Worm (Caenorhabditis elegans) whole organism, mixed stage, embryonic: ENCODE results near the gene F14F8.8.

Source experiments
- M03D4.4 ChIP-seq: sonication (generic microtip); optimal IDR thresholded peaks from 2 replicates; lab custom pipeline; 2017; ENCODE audit warnings: mild to moderate bottlenecking, missing genetic modification characterization, missing compliant biosample characterization
- bed-3 ChIP-seq: fragments of 200-800 bp; sonication (Bioruptor generic); optimal IDR thresholded peaks from 3 replicates; lab custom pipeline; 2018; ENCODE audit warnings: mild to moderate bottlenecking, missing genetic modification characterization, moderate library complexity, missing compliant biosample characterization
- blmp-1 ChIP-seq: fragments of 150-350 bp; optimal IDR thresholded peaks from 2 replicates; lab custom pipeline; 2014; ENCODE audit warnings: missing biosample characterization, missing genetic modification characterization
- ceh-39 ChIP-seq: fragments of 150-350 bp; optimal IDR thresholded peaks from 2 replicates; lab custom pipeline; 2014; ENCODE audit warnings: missing biosample characterization, missing genetic modification characterization
- ceh-43 ChIP-seq: fragments of 200-800 bp; sonication (Bioruptor generic); optimal IDR thresholded peaks from 2 replicates; lab custom pipeline; 2018; ENCODE audit warnings: mild to moderate bottlenecking, missing genetic modification characterization, moderate library complexity, missing compliant biosample characterization
- ceh-83 ChIP-seq: fragments of 200-800 bp; sonication (Bioruptor generic); optimal IDR thresholded peaks from 2 replicates; lab custom pipeline; 2018; ENCODE audit warnings: mild to moderate bottlenecking, missing genetic modification characterization, missing compliant biosample characterization
- cnd-1 ChIP-seq: fragments of 200-800 bp; sonication (Bioruptor generic); optimal IDR thresholded peaks from 2 replicates; lab custom pipeline; 2018; ENCODE audit warnings: mild to moderate bottlenecking, missing genetic modification characterization, missing compliant biosample characterization
- drap-1 ChIP-seq: fragments of 200-800 bp; sonication (Bioruptor generic); optimal IDR thresholded peaks from 3 replicates; lab custom pipeline; 2018; ENCODE audit warnings: mild to moderate bottlenecking, missing genetic modification characterization, missing compliant biosample characterization
- elt-1 ChIP-seq: sonication (generic microtip); optimal IDR thresholded peaks from 2 replicates; lab custom pipeline; 2017; ENCODE audit warnings: missing genetic modification characterization, mild to moderate bottlenecking, missing compliant biosample characterization, antibody characterized with exemption, moderate library complexity, borderline replicate concordance; ENCODE audit not compliant: insufficient read depth
- elt-3 ChIP-seq: fragments of 150-350 bp; optimal IDR thresholded peaks from 2 replicates; lab custom pipeline; 2014; ENCODE audit warnings: missing biosample characterization, missing genetic modification characterization
- ham-2 ChIP-seq: fragments of 200-800 bp; sonication (Bioruptor generic); optimal IDR thresholded peaks from 2 replicates; lab custom pipeline; 2018; ENCODE audit warnings: mild to moderate bottlenecking, missing genetic modification characterization, missing compliant biosample characterization
- lin-13 ChIP-seq: fragments of 150-350 bp; optimal IDR thresholded peaks from 2 replicates; lab custom pipeline; 2014; ENCODE audit warnings: missing biosample characterization, missing genetic modification characterization
- lin-32 ChIP-seq: fragments of 200-800 bp; sonication (Bioruptor generic); optimal IDR thresholded peaks from 2 replicates; lab custom pipeline; 2018; ENCODE audit warnings: mild to moderate bottlenecking, missing genetic modification characterization, missing compliant biosample characterization
- lsy-2 ChIP-seq: fragments of 150-350 bp; optimal IDR thresholded peaks from 2 replicates; lab custom pipeline; 2014; ENCODE audit warnings: missing biosample characterization, missing genetic modification characterization
- mep-1 ChIP-seq: fragments of 150-350 bp; optimal IDR thresholded peaks from 2 replicates; lab custom pipeline; 2017; ENCODE audit warnings: missing biosample characterization, missing genetic modification reagents, missing genetic modification characterization, inconsistent platforms
- nhr-12 ChIP-seq: fragments of 150-350 bp; optimal IDR thresholded peaks from 2 replicates; lab custom pipeline; 2014; ENCODE audit warnings: missing biosample characterization, missing genetic modification characterization
- nhr-2 ChIP-seq: fragments of 150-350 bp; optimal IDR thresholded peaks from 2 replicates; lab custom pipeline; 2014; ENCODE audit warnings: missing biosample characterization, missing genetic modification characterization
- nhr-237 ChIP-seq: fragments of 150-350 bp; optimal IDR thresholded peaks from 2 replicates; lab custom pipeline; 2014; ENCODE audit warnings: missing biosample characterization, missing genetic modification characterization
- nhr-28 ChIP-seq: fragments of 150-350 bp; optimal IDR thresholded peaks from 2 replicates; lab custom pipeline; 2014; ENCODE audit warnings: missing biosample characterization, missing genetic modification characterization
- nhr-76 ChIP-seq: sonication (generic microtip); optimal IDR thresholded peaks from 2 replicates; lab custom pipeline; 2017; ENCODE audit warnings: missing biosample characterization, missing genetic modification characterization
- sptf-1 ChIP-seq: sonication (generic microtip); optimal IDR thresholded peaks from 2 replicates; lab custom pipeline; 2017; ENCODE audit warnings: mild to moderate bottlenecking, missing genetic modification characterization, moderate library complexity, missing compliant biosample characterization
- tbx-8 ChIP-seq: fragments of 200-800 bp; sonication (Bioruptor generic); optimal IDR thresholded peaks from 2 replicates; lab custom pipeline; 2018; ENCODE audit warnings: mild to moderate bottlenecking, missing genetic modification characterization, moderate library complexity, missing compliant biosample characterization
- unc-120 ChIP-seq: sonication (generic microtip); optimal IDR thresholded peaks from 2 replicates; lab custom pipeline; 2017; ENCODE audit warnings: missing genetic modification characterization, missing compliant biosample characterization; ENCODE audit not compliant: poor library complexity, severe bottlenecking
- unc-39 ChIP-seq: fragments of 150-350 bp; optimal IDR thresholded peaks from 2 replicates; lab custom pipeline; 2014; ENCODE audit warnings: missing biosample characterization, missing genetic modification characterization
- unc-62 ChIP-seq: fragments of 150-350 bp; optimal IDR thresholded peaks from 2 replicates; lab custom pipeline; 2014; ENCODE audit warnings: missing biosample characterization, missing genetic modification reagents, missing genetic modification characterization
- zip-8 ChIP-seq: fragments of 150-350 bp; optimal IDR thresholded peaks from 2 replicates; lab custom pipeline; 2014; ENCODE audit warnings: missing biosample characterization, missing genetic modification characterization
- ztf-11 ChIP-seq: fragments of 150-350 bp; optimal IDR thresholded peaks from 2 replicates; lab custom pipeline; 2014; ENCODE audit warnings: missing biosample characterization, missing genetic modification characterization

Gene F14F8.8

DNA sequence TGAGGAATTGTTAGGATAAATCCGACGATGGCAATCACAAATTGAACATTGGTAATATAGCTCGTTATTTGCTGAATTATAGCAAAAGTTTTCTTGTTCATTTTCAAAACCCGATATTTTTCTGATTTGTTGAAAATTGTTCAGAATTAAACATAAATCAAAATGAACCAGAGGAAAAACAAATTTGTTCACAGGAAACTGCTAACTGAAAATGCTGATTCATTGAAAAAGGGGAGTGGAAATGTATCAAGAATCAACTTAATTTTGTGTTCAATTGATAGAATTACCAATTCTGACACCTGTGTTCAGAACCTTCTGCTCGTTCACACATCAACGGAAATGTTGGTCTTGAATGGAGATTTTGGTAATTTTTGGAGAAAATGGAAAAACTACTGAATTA lies 28.5 kb downstream of the F14F8.8 start, which contains the start of gene srw-77:
Gene srw-77 (minus strand): TSS at position 101 of the 400 bp plus-strand sequence.
- TF ChIP-seq ceh-39 (tag; lab: Kevin White, UChicago) (no peak), blmp-1 (tag; lab: Kevin White, UChicago) (no peak), mep-1 (tag; lab: Kevin White, UChicago) (no peak), ham-2 (no peak), lin-32 (no peak), tbx-8 (GFP tag; lab: Kevin White, UChicago) (no peak)

DNA sequence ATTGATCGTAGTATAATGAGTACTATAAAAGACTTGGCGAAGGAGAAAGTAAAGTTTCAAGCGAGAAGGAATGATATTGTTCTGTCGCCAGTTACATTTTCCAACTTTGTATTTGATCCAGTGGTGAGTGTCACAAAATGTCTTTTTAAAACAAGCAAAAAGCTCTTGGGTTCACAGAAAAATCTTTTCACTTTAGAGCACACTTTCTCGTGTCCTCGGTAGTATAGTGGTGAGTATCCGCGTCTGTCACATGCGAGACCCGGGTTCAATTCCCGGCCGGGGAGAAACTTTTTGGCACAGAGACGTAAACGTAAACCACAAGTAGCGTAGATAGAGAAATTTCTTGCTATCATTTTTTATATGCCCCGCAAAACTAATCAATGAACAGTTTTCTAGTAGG lies 31.7 kb downstream of the F14F8.8 start:
- TF ChIP-seq unc-120 (tag; lab: Kevin White, UChicago) (no peak), mep-1 (tag; lab: Kevin White, UChicago) (no peak), ham-2 (no peak), elt-3 (no peak), elt-1 (no peak), unc-39 (tag; lab: Kevin White, UChicago) (no peak), ceh-39 (tag; lab: Kevin White, UChicago) (no peak)

DNA sequence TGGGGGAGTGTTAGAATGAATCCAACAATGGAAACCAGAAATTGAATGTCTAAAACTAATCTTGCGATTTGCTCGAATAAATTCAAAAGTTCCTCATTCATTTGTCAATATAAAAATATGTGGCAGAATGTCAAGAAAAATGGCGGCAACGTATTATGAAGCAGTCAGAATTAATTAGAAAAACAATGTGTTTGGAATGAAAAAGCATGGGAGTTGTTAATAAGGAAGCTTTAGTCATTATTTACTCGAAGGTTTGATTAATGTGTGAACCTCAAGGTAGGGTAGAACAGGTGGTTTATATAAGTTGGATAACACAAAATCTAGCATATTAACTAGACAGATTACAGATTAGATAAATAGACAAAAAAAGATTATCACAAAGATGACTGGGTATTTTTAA lies 33.9 kb downstream of the F14F8.8 start, which contains the start of gene srw-76:
Gene srw-76 (minus strand): TSS at position 101 of the 400 bp plus-strand sequence.
- no peak for TF ChIP-seq ceh-83 (GFP tag; lab: Kevin White, UChicago)
- TF ChIP-seq ceh-39 (tag; lab: Kevin White, UChicago), result no peak
- TF ChIP-seq tbx-8 (GFP tag; lab: Kevin White, UChicago), result no peak
- no peak for TF ChIP-seq nhr-12 (tag; lab: Kevin White, UChicago)
- no peak for TF ChIP-seq nhr-237 (tag; lab: Kevin White, UChicago)

- no peak for TF ChIP-seq unc-39 (tag; lab: Kevin White, UChicago)
- TF ChIP-seq unc-62, result no peak
- TF ChIP-seq ceh-39 (tag; lab: Kevin White, UChicago), result no peak
- no peak for TF ChIP-seq ceh-43 (GFP tag; lab: Kevin White, UChicago)
- no peak for TF ChIP-seq mep-1 (tag; lab: Kevin White, UChicago)
- no peak for TF ChIP-seq elt-1
Observed at ce11 chrV:16635911-16636310, 36.2 kb downstream of the F14F8.8 start, which contains the start of gene mltn-11. Gene mltn-11, plus strand, starts transcription at chrV:16636186.

ce11 chrV:16629600-16629999 lies 42.5 kb downstream of the F14F8.8 start, which contains the start of gene srd-21:
Gene srd-21, plus strand, starts transcription at chrV:16629900.
- TF ChIP-seq unc-39 (tag; lab: Kevin White, UChicago) (no peak), cnd-1 (no peak), bed-3 (GFP tag; lab: Kevin White, UChicago) (no peak), drap-1 (GFP tag; lab: Kevin White, UChicago) (no peak), unc-120 (tag; lab: Kevin White, UChicago) (no peak), blmp-1 (tag; lab: Kevin White, UChicago) (no peak), nhr-28 (no peak), elt-3 (no peak), lsy-2 (tag; lab: Kevin White, UChicago) (no peak), nhr-2 (tag; lab: Kevin White, UChicago) (no peak), zip-8 (tag; lab: Kevin White, UChicago) (no peak), ceh-43 (GFP tag; lab: Kevin White, UChicago) (no peak), M03D4.4 (tag; lab: Kevin White, UChicago) (no peak), lin-13 (tag; lab: Kevin White, UChicago) (no peak), lin-32 (no peak), ceh-83 (GFP tag; lab: Kevin White, UChicago) (no peak)

ce11 chrV:16628991-16629390 lies 43.1 kb downstream of the F14F8.8 start, which contains the start of gene W06G6.2:
Gene W06G6.2, plus strand, starts transcription at chrV:16629291.
- TF ChIP-seq ztf-11 (tag; lab: Kevin White, UChicago) (no peak), sptf-1 (tag; lab: Kevin White, UChicago) (no peak), drap-1 (GFP tag; lab: Kevin White, UChicago) (no peak), nhr-76 (no peak), unc-62 (no peak), cnd-1 (no peak), lin-13 (tag; lab: Kevin White, UChicago) (no peak), ceh-39 (tag; lab: Kevin White, UChicago) (no peak), nhr-28 (no peak), nhr-237 (tag; lab: Kevin White, UChicago) (no peak)
